Worm (Caenorhabditis elegans) whole organism, L4 larva: Measurements from ENCODE around the gene asp-12.

Experiments
- D1046.2 ChIP-seq: fragments of 200-800 bp; sonication (Bioruptor generic); IDR thresholded peaks from 2 replicates; pipeline ENCODE4 v1.3.6; 2022; ENCODE audit warnings: missing genetic modification characterization, missing compliant biosample characterization
- aha-1 ChIP-seq: fragments of 150-350 bp; peaks from one replicate; lab custom pipeline; 2014; ENCODE audit warnings: missing biosample characterization, missing genetic modification characterization
- lsy-2 ChIP-seq, 2 experiments: fragments of 150-350 bp in 1 of 2; sonication (generic microtip) in 1 of 2; optimal IDR thresholded peaks; 2 replicates each; lab custom pipeline; 2014 to 2017; ENCODE audit warnings: missing biosample characterization in 2 of 2, missing genetic modification characterization in 2 of 2
- mdl-1 ChIP-seq, 2 experiments: fragments of 150-350 bp in 1 of 2; sonication (generic microtip) in 1 of 2; optimal IDR thresholded peaks; 2 replicates each; lab custom pipeline; 2014 to 2017; ENCODE audit warnings: missing biosample characterization in 2 of 2, missing genetic modification characterization in 2 of 2
- nhr-76 ChIP-seq: fragments of 150-350 bp; optimal IDR thresholded peaks from 2 replicates; lab custom pipeline; 2014; ENCODE audit warnings: missing biosample characterization, missing genetic modification characterization
- unc-39 ChIP-seq: sonication (generic microtip); optimal IDR thresholded peaks from 2 replicates; lab custom pipeline; 2017; ENCODE audit warnings: missing biosample characterization, missing genetic modification characterization

DNA sequence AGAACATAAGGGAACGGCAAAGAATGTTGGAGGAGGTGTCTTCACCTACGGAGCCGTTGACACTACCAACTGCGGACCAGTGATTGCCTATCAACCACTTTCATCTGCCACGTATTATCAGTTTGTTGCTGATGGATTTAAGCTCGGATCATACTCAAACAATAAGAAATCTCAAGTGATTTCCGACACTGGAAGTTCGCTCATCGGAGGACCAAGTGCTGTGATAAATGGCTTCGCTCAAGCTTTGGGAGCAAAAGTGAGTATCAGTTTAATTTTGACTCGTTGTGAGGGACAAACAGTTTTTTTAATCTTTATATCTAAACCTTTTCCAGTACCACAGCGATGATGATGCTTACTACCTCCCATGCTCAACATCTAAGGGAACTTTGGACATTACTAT is 2.4 kb downstream of the asp-12 start:
- TF ChIP-seq D1046.2 (GFP tag; lab: Robert Waterston, UW) (no peak), unc-39 (tag; lab: Kevin White, UChicago) (no peak), nhr-76 (tag; lab: Kevin White, UChicago) (no peak), lsy-2 (tag; optimal IDR thresholded peaks at IDR 0.05; lab: Kevin White, UChicago) (no peak), aha-1 (no peak), mdl-1 (tag; optimal IDR thresholded peaks at IDR 0.05; lab: Kevin White, UChicago) (no peak)
